Worm (Caenorhabditis elegans) whole organism, early embryonic: ENCODE measurements around the gene nspg-4.

Source experiments
- aly-1 ChIP-seq: sonication (generic microtip); optimal IDR thresholded peaks from 2 replicates; lab custom pipeline; 2016; ENCODE audit warnings: missing genetic modification characterization, missing compliant biosample characterization
- ama-1 ChIP-seq: fragments of 150-350 bp; optimal IDR thresholded peaks from 2 replicates; lab custom pipeline; 2014
- ceh-36 ChIP-seq: sonication (generic microtip); optimal IDR thresholded peaks from 2 replicates; lab custom pipeline; 2016; ENCODE audit warnings: missing genetic modification characterization, inconsistent platforms, missing compliant biosample characterization
- hmbx-1 ChIP-seq: sonication (generic microtip); optimal IDR thresholded peaks from 2 replicates; lab custom pipeline; 2016; ENCODE audit warnings: mild to moderate bottlenecking, missing genetic modification characterization, missing compliant biosample characterization
- hnd-1 ChIP-seq: sonication (generic microtip); optimal IDR thresholded peaks from 2 replicates; lab custom pipeline; 2016; ENCODE audit warnings: missing genetic modification characterization, missing compliant biosample characterization
- tbx-37 ChIP-seq: fragments of 200-800 bp; sonication (Bioruptor generic); conservative IDR thresholded peaks from 2 replicates; pipeline ENCODE4 v1.3.6; 2022; ENCODE audit warnings: missing genetic modification reagents, missing genetic modification characterization, missing compliant biosample characterization

DNA sequence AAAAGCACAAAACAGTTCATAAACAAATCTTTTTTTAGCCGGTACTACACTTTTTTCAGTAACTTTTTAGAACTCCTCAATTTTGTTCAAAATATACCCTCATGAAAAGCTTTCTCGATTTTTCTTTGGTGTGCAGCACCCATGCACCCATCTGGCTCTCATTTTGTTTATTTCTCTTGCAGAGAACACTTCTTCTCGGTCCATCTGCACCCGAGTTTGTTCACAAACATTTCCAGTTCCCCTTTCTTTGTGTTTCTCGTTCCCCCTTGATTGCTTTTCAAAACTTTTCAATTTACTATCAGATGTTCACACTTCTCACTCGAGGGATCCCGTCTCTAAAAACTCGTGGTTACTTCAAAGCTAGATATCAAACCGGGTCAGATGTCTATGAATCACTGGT is 43.4 kb upstream of the nspg-4 start, which contains the start of gene slcf-2:
- TF ChIP-seq aly-1 (tag; lab: Kevin White, UChicago) (no peak), ama-1 (lab: Kevin White, UChicago) (no peak), tbx-37 (no peak), hnd-1 (no peak), hmbx-1 (tag; lab: Kevin White, UChicago) (no peak), ceh-36 (no peak)
